Fruit fly (Drosophila melanogaster): ENCODE results near the gene Stam.

Stam gene

dm6 chr2L:10856328-10856942 lies 1.9 kb upstream of the Stam start, which contains the start of gene Dnz1 (continued):
- TF ChIP-seq CG8388 (GFP tag; optimal IDR thresholded peaks at IDR 0.05) (peak; percentile 10), CG2712 (tag; optimal IDR thresholded peaks at IDR 0.05) (peak; percentile 65), gfzf (GFP tag; optimal IDR thresholded peaks at IDR 0.05) (peak; percentile 64), CG11398 (GFP tag; optimal IDR thresholded peaks at IDR 0.05) (no peak), CG11560 (tag; IDR thresholded peaks at IDR 0.05) (no peak; the same call in 2 of the 3 replicates), CG9437 (GFP tag; optimal IDR thresholded peaks at IDR 0.05) (no peak), nau (GFP tag; optimal IDR thresholded peaks at IDR 0.05) (no peak), CG14965 (GFP tag; optimal IDR thresholded peaks at IDR 0.05; ENCODE audit: borderline replicate concordance) (no peak), ac (GFP tag; optimal IDR thresholded peaks at IDR 0.05) (no peak), CG15011 (GFP tag; optimal IDR thresholded peaks at IDR 0.05) (no peak), repo (GFP tag; optimal IDR thresholded peaks at IDR 0.05) (no peak), CG14710 (tag; optimal IDR thresholded peaks at IDR 0.05) (peak; percentile 43), fd3F (GFP tag; optimal IDR thresholded peaks at IDR 0.05) (peak; percentile 34), yki (optimal IDR thresholded peaks at IDR 0.05) (no peak), CG9609 (GFP tag; optimal IDR thresholded peaks at IDR 0.05) (no peak), CG6175 (GFP tag; IDR thresholded peaks at IDR 0.05) (no peak), ftz-f1 (GFP tag; optimal IDR thresholded peaks at IDR 0.05) (no peak), sob (GFP tag; IDR thresholded peaks at IDR 0.05) (peak; percentile 81), Vsx1 (GFP tag; optimal IDR thresholded peaks at IDR 0.05) (no peak), Ets65A (GFP tag) (peak; percentile 78), CG10147 (GFP tag; optimal IDR thresholded peaks at IDR 0.05) (peak; percentile 48), CG2116 (GFP tag; optimal IDR thresholded peaks at IDR 0.05) (peak; percentile 8), Max (GFP tag; optimal IDR thresholded peaks at IDR 0.05) (no peak), abd-A (tag; optimal IDR thresholded peaks at IDR 0.05) (no peak), CG31441 (GFP tag; IDR thresholded peaks at IDR 0.05) (peak; percentile 49; the same call in 1 of the 2 replicates), CG12104 (GFP tag; optimal IDR thresholded peaks at IDR 0.05) (peak; percentile 2), odd (GFP tag; optimal IDR thresholded peaks at IDR 0.05) (no peak), CG12391 (tag; optimal IDR thresholded peaks at IDR 0.05) (peak; percentile 57), CG4707 (GFP tag; optimal IDR thresholded peaks at IDR 0.05) (no peak), MTF-1 (GFP tag; optimal IDR thresholded peaks at IDR 0.05; ENCODE audit: borderline replicate concordance) (no peak), phol (tag; optimal IDR thresholded peaks at IDR 0.05) (peak; percentile 49), CG9215 (GFP tag; IDR thresholded peaks at IDR 0.05) (peak; percentile 36; the same call in 1 of the 2 replicates), CG4854 (GFP tag; optimal IDR thresholded peaks at IDR 0.05) (no peak), CG17912 (GFP tag; optimal IDR thresholded peaks at IDR 0.05) (no peak), ttk (GFP tag; IDR thresholded peaks at IDR 0.05) (peak; percentile 54), CG15073 (GFP tag; optimal IDR thresholded peaks at IDR 0.05) (no peak), Doc2 (GFP tag; IDR thresholded peaks at IDR 0.05) (no peak), Ada2b (GFP tag; IDR thresholded peaks at IDR 0.05) (peak; percentile 49), Stat92E (GFP tag; optimal IDR thresholded peaks at IDR 0.05) (no peak), CG10366 (GFP tag; IDR thresholded peaks at IDR 0.05) (peak; percentile 58), Hand (GFP tag; optimal IDR thresholded peaks at IDR 0.05) (no peak), bowl (GFP tag; IDR thresholded peaks at IDR 0.05) (no peak), dmrt99B (tag; optimal IDR thresholded peaks at IDR 0.05) (peak; percentile 58), ara (GFP tag; IDR thresholded peaks at IDR 0.05) (no peak), esg (GFP tag; conservative IDR thresholded peaks at IDR 0.05) (peak; percentile 33; the same call in 1 of the 2 replicates), Sry-β (GFP tag; optimal IDR thresholded peaks at IDR 0.05) (no peak), pum (GFP tag; optimal IDR thresholded peaks at IDR 0.05) (no peak), gcm2 (GFP tag; optimal IDR thresholded peaks at IDR 0.05) (no peak), psq (GFP tag; optimal IDR thresholded peaks at IDR 0.05) (no peak), HLH3B (GFP tag; IDR thresholded peaks at IDR 0.05) (peak; percentile 35; the same call in 1 of the 2 replicates)
